Fruit fly (Drosophila melanogaster): Measurements from ENCODE around the gene CG12576.

CG12576 gene

dm6 chrX:22509085-22509484 lies 26.9 kb upstream of the CG12576 start (continued):
- TF ChIP-seq amos (GFP tag; IDR thresholded peaks at IDR 0.05; ENCODE audit: partially characterized antibody) (no peak), Ada2b (GFP tag; IDR thresholded peaks at IDR 0.05) (no peak), jigr1 (GFP tag; IDR thresholded peaks at IDR 0.05) (no peak), pzg (GFP tag; optimal IDR thresholded peaks at IDR 0.05) (no peak), oc (tag; optimal IDR thresholded peaks at IDR 0.05) (no peak), mld (GFP tag; IDR thresholded peaks at IDR 0.05; ENCODE audit: partially characterized antibody) (no peak), sens-2 (GFP tag; IDR thresholded peaks at IDR 0.05) (no peak), CG7556 (GFP tag; optimal IDR thresholded peaks at IDR 0.05) (no peak), CG11695 (GFP tag; IDR thresholded peaks at IDR 0.05) (no peak), CG4854 (GFP tag; optimal IDR thresholded peaks at IDR 0.05) (no peak), Nf-YB (GFP tag; optimal IDR thresholded peaks at IDR 0.05) (no peak), Myb (GFP tag; optimal IDR thresholded peaks at IDR 0.05) (no peak), Gug (GFP tag; IDR thresholded peaks at IDR 0.05) (no peak), CG6689 (GFP tag; IDR thresholded peaks at IDR 0.05) (peak; percentile 42), psq (GFP tag; optimal IDR thresholded peaks at IDR 0.05) (no peak), ftz-f1 (GFP tag; optimal IDR thresholded peaks at IDR 0.05) (no peak), CG10267 (tag; optimal IDR thresholded peaks at IDR 0.05) (no peak), E2f2 (GFP tag; IDR thresholded peaks at IDR 0.05) (no peak; the same call in 1 of the 2 replicates), CG33213 (GFP tag; optimal IDR thresholded peaks at IDR 0.05) (no peak), ash1 (GFP tag; optimal IDR thresholded peaks at IDR 0.05) (no peak), CG8944 (GFP tag; optimal IDR thresholded peaks at IDR 0.05) (peak; percentile 2), sc (optimal IDR thresholded peaks at IDR 0.05) (no peak), sc (GFP tag; optimal IDR thresholded peaks at IDR 0.05) (no peak), wdn (GFP tag; IDR thresholded peaks at IDR 0.05) (no peak), nmo (GFP tag; optimal IDR thresholded peaks at IDR 0.05) (peak; percentile 65), CG12104 (GFP tag; optimal IDR thresholded peaks at IDR 0.05) (no peak), Bdp1 (GFP tag; optimal IDR thresholded peaks at IDR 0.05) (no peak), HmgZ (tag; optimal IDR thresholded peaks at IDR 0.05) (no peak), kni (GFP tag; optimal IDR thresholded peaks at IDR 0.05) (no peak), CG1792 (GFP tag; optimal IDR thresholded peaks at IDR 0.05) (no peak), Sox102F (GFP tag; optimal IDR thresholded peaks at IDR 0.05) (peak; percentile 67), Dll (GFP tag; IDR thresholded peaks at IDR 0.05; ENCODE audit: partially characterized antibody) (no peak), fd64A (GFP tag; optimal IDR thresholded peaks at IDR 0.05) (no peak), HLH54F (GFP tag; optimal IDR thresholded peaks at IDR 0.05) (no peak), CG6272 (GFP tag; IDR thresholded peaks at IDR 0.05) (no peak), jing (GFP tag; optimal IDR thresholded peaks at IDR 0.05) (no peak), fd3F (GFP tag; optimal IDR thresholded peaks at IDR 0.05) (no peak), CG7271 (tag; optimal IDR thresholded peaks at IDR 0.05) (no peak), fu2 (GFP tag; optimal IDR thresholded peaks at IDR 0.05) (no peak), Hr78 (GFP tag; optimal IDR thresholded peaks at IDR 0.05) (peak in 1 of 2 experiments; percentile 3), grau (tag; optimal IDR thresholded peaks at IDR 0.05) (no peak), chinmo (GFP tag; IDR thresholded peaks at IDR 0.05; ENCODE audit: partially characterized antibody) (no peak), shn (GFP tag; optimal IDR thresholded peaks at IDR 0.05) (no peak), bcd (GFP tag; optimal IDR thresholded peaks at IDR 0.05) (peak; percentile 26), corto (GFP tag; optimal IDR thresholded peaks at IDR 0.05) (no peak), NC2α (GFP tag; optimal IDR thresholded peaks at IDR 0.05) (no peak), Hmr (GFP tag; optimal IDR thresholded peaks at IDR 0.05) (no peak), zf30C (GFP tag; optimal IDR thresholded peaks at IDR 0.05) (no peak), Hr3 (GFP tag; optimal IDR thresholded peaks at IDR 0.05) (no peak), Oaz (GFP tag; IDR thresholded peaks at IDR 0.05) (no peak), Dip3 (GFP tag; optimal IDR thresholded peaks at IDR 0.05) (no peak), CG16779 (GFP tag; IDR thresholded peaks at IDR 0.05) (no peak)

Measured in whole organism, embryonic.